Fruit fly (Drosophila melanogaster): ENCODE measurements around the gene CG31715.

The CG31715 gene

dm6 chr2L:10386208-10386805 is 44.9 kb downstream of the CG31715 start, which contains the start of the genes Cdk1 and mRpS7 (continued):
- no peak; the same call in 1 of the 2 replicates for TF ChIP-seq Ravus (GFP tag; IDR thresholded peaks at IDR 0.05)
- 0 out of 2 replicates have a peak, but pooled peaks have one; percentile 7 for TF ChIP-seq CG6272 (GFP tag; IDR thresholded peaks at IDR 0.05)
- TF ChIP-seq CG18011 (GFP tag; optimal IDR thresholded peaks at IDR 0.05), result peak; percentile 9
- TF ChIP-seq kah (GFP tag; optimal IDR thresholded peaks at IDR 0.05), result no peak
- TF ChIP-seq CG5180 (GFP tag; optimal IDR thresholded peaks at IDR 0.05), result no peak
- TF ChIP-seq sna (GFP tag; IDR thresholded peaks at IDR 0.05; ENCODE audit: partially characterized antibody), result no peak
- peak; percentile 75 for TF ChIP-seq CG15601 (tag; optimal IDR thresholded peaks at IDR 0.05)
- peak in 1 of 2 experiments; percentile 9 for TF ChIP-seq tll (GFP tag; optimal IDR thresholded peaks at IDR 0.05)
- peak; percentile 29 for TF ChIP-seq fu2 (GFP tag; optimal IDR thresholded peaks at IDR 0.05)
- TF ChIP-seq Oaz (GFP tag; IDR thresholded peaks at IDR 0.05), result peak; percentile 45
- TF ChIP-seq CG4328 (GFP tag; optimal IDR thresholded peaks at IDR 0.05), result no peak
- no peak for TF ChIP-seq CG8281 (tag; optimal IDR thresholded peaks at IDR 0.05)
- peak; percentile 77 for TF ChIP-seq Xbp1 (GFP tag; optimal IDR thresholded peaks at IDR 0.05)
- TF ChIP-seq tgo (GFP tag; IDR thresholded peaks at IDR 0.05), result peak; percentile 61
- TF ChIP-seq wdn (GFP tag; IDR thresholded peaks at IDR 0.05), result no peak
- TF ChIP-seq NC2β (GFP tag; optimal IDR thresholded peaks at IDR 0.05), result peak; percentile 31
- TF ChIP-seq ato (GFP tag; IDR thresholded peaks at IDR 0.05; ENCODE audit: partially characterized antibody), result no peak
- TF ChIP-seq CG2116 (GFP tag; optimal IDR thresholded peaks at IDR 0.05), result peak; percentile 84
- TF ChIP-seq CG7786 (GFP tag; optimal IDR thresholded peaks at IDR 0.05), result peak; percentile 47
- peak; percentile 71 for TF ChIP-seq lilli (GFP tag; optimal IDR thresholded peaks at IDR 0.05)
- peak; percentile 63 for TF ChIP-seq cato (GFP tag; optimal IDR thresholded peaks at IDR 0.05; ENCODE audit: borderline replicate concordance)
- peak; percentile 51 for TF ChIP-seq CG16815 (GFP tag; optimal IDR thresholded peaks at IDR 0.05)
- TF ChIP-seq Max (GFP tag; optimal IDR thresholded peaks at IDR 0.05), result peak; percentile 79
- TF ChIP-seq slou (GFP tag; optimal IDR thresholded peaks at IDR 0.05), result peak; percentile 45
- TF ChIP-seq Vsx1 (GFP tag; optimal IDR thresholded peaks at IDR 0.05), result peak; percentile 47
- peak; percentile 53 for TF ChIP-seq Dip3 (GFP tag; optimal IDR thresholded peaks at IDR 0.05)
- peak; percentile 64 for TF ChIP-seq CG18476 (GFP tag; optimal IDR thresholded peaks at IDR 0.05)
- TF ChIP-seq slbo (GFP tag; IDR thresholded peaks at IDR 0.05), result peak; percentile 78
- peak; percentile 39 for TF ChIP-seq Deaf1 (tag; optimal IDR thresholded peaks at IDR 0.05)
- TF ChIP-seq CG17829 (tag; optimal IDR thresholded peaks at IDR 0.05), result peak; percentile 70
- no peak for TF ChIP-seq nerfin-2 (GFP tag; IDR thresholded peaks at IDR 0.05; ENCODE audit: partially characterized antibody)
- peak; percentile 65 for TF ChIP-seq sug (tag; optimal IDR thresholded peaks at IDR 0.05)
- TF ChIP-seq ham (GFP tag; IDR thresholded peaks at IDR 0.05), result no peak
- TF ChIP-seq CG12219 (GFP tag; optimal IDR thresholded peaks at IDR 0.05), result peak; percentile 33
- no peak for TF ChIP-seq HLH3B (GFP tag; IDR thresholded peaks at IDR 0.05)
- peak; percentile 84 for TF ChIP-seq CG2712 (tag; optimal IDR thresholded peaks at IDR 0.05)
- no peak for TF ChIP-seq ems (GFP tag; optimal IDR thresholded peaks at IDR 0.05)
- TF ChIP-seq Med (GFP tag), result peak; percentile 86
- peak; percentile 73 for TF ChIP-seq Hmr (GFP tag; optimal IDR thresholded peaks at IDR 0.05)
- peak; percentile 32 for TF ChIP-seq Sry-δ (GFP tag; optimal IDR thresholded peaks at IDR 0.05)
- peak; percentile 40 for TF ChIP-seq HHEX (GFP tag; optimal IDR thresholded peaks at IDR 0.05)
- no peak for TF ChIP-seq zen2 (GFP tag; IDR thresholded peaks at IDR 0.05; ENCODE audit: partially characterized antibody)
- no peak for TF ChIP-seq CG7745 (tag; optimal IDR thresholded peaks at IDR 0.05)
- TF ChIP-seq gsb-n (tag; optimal IDR thresholded peaks at IDR 0.05), result peak; percentile 76
- TF ChIP-seq stwl (tag; optimal IDR thresholded peaks at IDR 0.05), result no peak
- no peak for TF ChIP-seq Sin3A (optimal IDR thresholded peaks at IDR 0.05)
- TF ChIP-seq chinmo (GFP tag; IDR thresholded peaks at IDR 0.05; ENCODE audit: partially characterized antibody), result no peak
- TF ChIP-seq CG8765 (GFP tag; IDR thresholded peaks at IDR 0.05), result peak; percentile 60; the same call in 1 of the 2 replicates
- TF ChIP-seq CG13894 (tag; optimal IDR thresholded peaks at IDR 0.05), result peak; percentile 47
